In the genomic region with DNA sequence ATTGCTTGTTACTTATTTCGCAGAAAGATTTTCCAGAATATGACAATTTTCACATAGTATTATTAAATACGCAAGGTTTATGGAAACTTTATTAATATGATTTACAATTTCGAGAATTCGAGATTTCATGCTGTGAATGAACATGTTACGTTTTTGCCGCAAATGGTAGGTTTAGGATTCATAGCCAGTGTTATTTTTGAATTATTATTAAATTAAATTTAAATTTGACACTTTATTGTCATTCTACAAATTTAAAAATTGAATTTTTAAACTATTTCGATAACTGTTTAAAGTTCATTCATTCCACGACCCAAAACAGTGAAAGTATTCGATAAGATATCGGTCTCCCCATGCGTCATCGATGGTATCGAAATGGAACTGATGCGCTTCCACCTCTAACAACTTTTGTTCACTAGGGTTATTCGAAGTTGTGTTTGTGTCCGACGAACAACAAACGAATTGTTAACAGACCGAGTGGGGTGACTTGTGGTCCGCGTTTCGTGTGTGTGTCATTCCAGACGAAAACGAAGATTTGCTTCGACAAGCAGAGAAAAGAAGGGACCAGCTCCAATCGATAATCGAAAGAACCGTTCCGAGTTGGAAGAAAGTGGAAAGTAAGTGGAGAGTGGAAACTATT, we compare ENCODE assay signal across 1 fruit fly cellular context.
A peak's percentile ranks its signal among the peaks of the same experiment; 100 is the strongest.
TF ChIP-seq lines count a peak whose summit lies in the region.

TSS of gene CG32313 (minus strand) at position 51 of the 637 bp plus-strand sequence.
TSS of gene Pcyt1 (plus strand) at position 400 of the 637 bp plus-strand sequence.

TF ChIP-seq in whole organism, embryonic, 481 proteins besides CTCF, POLR2A, EP300 and RAD21 (continued from another document and continues in another):
- TF ChIP-seq Hr51 (GFP tag; optimal IDR thresholded peaks at IDR 0.05; lab: Kevin White, UChicago): no peak
- TF ChIP-seq cas (GFP tag; IDR thresholded peaks at IDR 0.05; lab: Robert Waterston, UW): no peak
- TF ChIP-seq Aef1 (GFP tag; IDR thresholded peaks at IDR 0.05; lab: Robert Waterston, UW): no peak
- no peak for TF ChIP-seq zfh2 (GFP tag; optimal IDR thresholded peaks at IDR 0.05; lab: Kevin White, UChicago)
- peak; percentile 94 for TF ChIP-seq amos (GFP tag; IDR thresholded peaks at IDR 0.05; lab: Robert Waterston, UW; ENCODE audit: partially characterized antibody)
- TF ChIP-seq shn (GFP tag; optimal IDR thresholded peaks at IDR 0.05; lab: Kevin White, UChicago): no peak
- TF ChIP-seq danr (GFP tag; IDR thresholded peaks at IDR 0.05; lab: Robert Waterston, UW): no peak
- TF ChIP-seq Nf-YC (tag; optimal IDR thresholded peaks at IDR 0.05; lab: Kevin White, UChicago): peak; percentile 33
- no peak for TF ChIP-seq Mrtf (GFP tag; IDR thresholded peaks at IDR 0.05; lab: Robert Waterston, UW)
- no peak for TF ChIP-seq toy (GFP tag; IDR thresholded peaks at IDR 0.05; lab: Robert Waterston, UW)
- peak; percentile 31 for TF ChIP-seq CG3281 (GFP tag; optimal IDR thresholded peaks at IDR 0.05; lab: Kevin White, UChicago)
- TF ChIP-seq CG30431 (GFP tag; optimal IDR thresholded peaks at IDR 0.05; lab: Kevin White, UChicago): no peak
- peak; percentile 31 for TF ChIP-seq CG9797 (GFP tag; optimal IDR thresholded peaks at IDR 0.05; lab: Kevin White, UChicago)
- TF ChIP-seq ab (GFP tag; optimal IDR thresholded peaks at IDR 0.05; lab: Kevin White, UChicago): no peak
- peak; percentile 40 for TF ChIP-seq CG13296 (GFP tag; optimal IDR thresholded peaks at IDR 0.05; lab: Kevin White, UChicago)
- TF ChIP-seq Dad (GFP tag; optimal IDR thresholded peaks at IDR 0.05; lab: Kevin White, UChicago): no peak
- TF ChIP-seq sd (tag; optimal IDR thresholded peaks at IDR 0.05; lab: Kevin White, UChicago): peak; percentile 75
- TF ChIP-seq hth (optimal IDR thresholded peaks at IDR 0.05; lab: Kevin White, UChicago): no peak
- peak; percentile 45 for TF ChIP-seq CG10267 (tag; optimal IDR thresholded peaks at IDR 0.05; lab: Kevin White, UChicago)
- no peak for TF ChIP-seq abd-A (tag; optimal IDR thresholded peaks at IDR 0.05; lab: Kevin White, UChicago)
- TF ChIP-seq C15 (GFP tag; IDR thresholded peaks at IDR 0.05; lab: Robert Waterston, UW): no peak
- no peak for TF ChIP-seq gt (GFP tag; IDR thresholded peaks at IDR 0.05; lab: Robert Waterston, UW)
- TF ChIP-seq CG1529 (GFP tag; optimal IDR thresholded peaks at IDR 0.05; lab: Kevin White, UChicago): no peak
- no peak for TF ChIP-seq lmd (GFP tag; IDR thresholded peaks at IDR 0.05; lab: Robert Waterston, UW)
- TF ChIP-seq tup (GFP tag; optimal IDR thresholded peaks at IDR 0.05; lab: Kevin White, UChicago): no peak
- TF ChIP-seq CG1832 (GFP tag; optimal IDR thresholded peaks at IDR 0.05; lab: Kevin White, UChicago): no peak
- TF ChIP-seq fd102C (GFP tag; optimal IDR thresholded peaks at IDR 0.05; lab: Kevin White, UChicago): no peak
- TF ChIP-seq CG12071 (GFP tag; optimal IDR thresholded peaks at IDR 0.05; lab: Kevin White, UChicago): no peak
- TF ChIP-seq unpg (GFP tag; optimal IDR thresholded peaks at IDR 0.05; lab: Kevin White, UChicago): no peak
- no peak for TF ChIP-seq Ets65A (GFP tag; lab: Kevin White, UChicago)
- TF ChIP-seq Lhr (GFP tag; optimal IDR thresholded peaks at IDR 0.05; lab: Kevin White, UChicago): peak; percentile 62
- no peak for TF ChIP-seq Dfd (GFP tag; optimal IDR thresholded peaks at IDR 0.05; lab: Kevin White, UChicago)
- TF ChIP-seq chm (GFP tag; IDR thresholded peaks at IDR 0.05; lab: Robert Waterston, UW): peak; percentile 71; the same call in 1 of the 2 replicates
- TF ChIP-seq CG8924 (tag; optimal IDR thresholded peaks at IDR 0.05; lab: Kevin White, UChicago): peak; percentile 65
- peak; percentile 11 for TF ChIP-seq CG10979 (tag; optimal IDR thresholded peaks at IDR 0.05; lab: Kevin White, UChicago)
- no peak for TF ChIP-seq CG4328 (GFP tag; optimal IDR thresholded peaks at IDR 0.05; lab: Kevin White, UChicago)
- peak; percentile 79 for TF ChIP-seq vnd (GFP tag; IDR thresholded peaks at IDR 0.05; lab: Robert Waterston, UW; ENCODE audit: partially characterized antibody)
- TF ChIP-seq zf30C (GFP tag; optimal IDR thresholded peaks at IDR 0.05; lab: Kevin White, UChicago): no peak
- peak; percentile 59 for TF ChIP-seq CG9932 (GFP tag; IDR thresholded peaks at IDR 0.05; lab: Robert Waterston, UW)
- no peak for TF ChIP-seq ttk (GFP tag; IDR thresholded peaks at IDR 0.05; lab: Robert Waterston, UW)
- no peak for TF ChIP-seq sqz (GFP tag; optimal IDR thresholded peaks at IDR 0.05; lab: Kevin White, UChicago)
- TF ChIP-seq Blimp-1 (GFP tag; optimal IDR thresholded peaks at IDR 0.05; lab: Kevin White, UChicago): peak; percentile 47
- TF ChIP-seq CG12236 (GFP tag; optimal IDR thresholded peaks at IDR 0.05; lab: Kevin White, UChicago): no peak
- TF ChIP-seq CG16779 (GFP tag; IDR thresholded peaks at IDR 0.05; lab: Robert Waterston, UW): no peak
- TF ChIP-seq Hmx (GFP tag; optimal IDR thresholded peaks at IDR 0.05; lab: Kevin White, UChicago): no peak
- no peak for TF ChIP-seq Trl (optimal IDR thresholded peaks at IDR 0.05; lab: Kevin White, UChicago)
- TF ChIP-seq Trl (GFP tag; optimal IDR thresholded peaks at IDR 0.05; lab: Kevin White, UChicago): no peak
- no peak for TF ChIP-seq Eip74EF (GFP tag; optimal IDR thresholded peaks at IDR 0.05; lab: Kevin White, UChicago)
- peak; percentile 91 for TF ChIP-seq HLH4C (GFP tag; IDR thresholded peaks at IDR 0.05; lab: Robert Waterston, UW; ENCODE audit: partially characterized antibody)
- TF ChIP-seq CG13775 (GFP tag; optimal IDR thresholded peaks at IDR 0.05; lab: Kevin White, UChicago): no peak
- no peak for TF ChIP-seq salm (tag; optimal IDR thresholded peaks at IDR 0.05; lab: Kevin White, UChicago)
- no peak for TF ChIP-seq Chrac-16 (GFP tag; optimal IDR thresholded peaks at IDR 0.05; lab: Kevin White, UChicago)
- no peak; the same call in 2 of the 3 replicates for TF ChIP-seq jigr1 (GFP tag; IDR thresholded peaks at IDR 0.05; lab: Robert Waterston, UW)
- no peak for TF ChIP-seq CG1602 (GFP tag; optimal IDR thresholded peaks at IDR 0.05; lab: Kevin White, UChicago)
- TF ChIP-seq CG3065 (GFP tag; optimal IDR thresholded peaks at IDR 0.05; lab: Kevin White, UChicago): no peak
- TF ChIP-seq CG4360 (GFP tag; IDR thresholded peaks at IDR 0.05; lab: Robert Waterston, UW): no peak
- TF ChIP-seq Vsx1 (GFP tag; optimal IDR thresholded peaks at IDR 0.05; lab: Kevin White, UChicago): no peak
- no peak for TF ChIP-seq Pdp1 (GFP tag; optimal IDR thresholded peaks at IDR 0.05; lab: Kevin White, UChicago)
- TF ChIP-seq sc (optimal IDR thresholded peaks at IDR 0.05; lab: Kevin White, UChicago): no peak
- TF ChIP-seq sc (GFP tag; optimal IDR thresholded peaks at IDR 0.05; lab: Kevin White, UChicago): no peak
- TF ChIP-seq odd (GFP tag; optimal IDR thresholded peaks at IDR 0.05; lab: Kevin White, UChicago): peak; percentile 52
- TF ChIP-seq sens-2 (GFP tag; IDR thresholded peaks at IDR 0.05; lab: Robert Waterston, UW): no peak
- TF ChIP-seq Oli (tag; optimal IDR thresholded peaks at IDR 0.05; lab: Kevin White, UChicago): no peak
- no peak for TF ChIP-seq caup (GFP tag; optimal IDR thresholded peaks at IDR 0.05; lab: Kevin White, UChicago; ENCODE audit: severe bottlenecking)
- TF ChIP-seq Fer1 (GFP tag; optimal IDR thresholded peaks at IDR 0.05; lab: Kevin White, UChicago): peak; percentile 58
- no peak for TF ChIP-seq dmrt11E (tag; optimal IDR thresholded peaks at IDR 0.05; lab: Kevin White, UChicago)
- TF ChIP-seq zen (tag; optimal IDR thresholded peaks at IDR 0.05; lab: Kevin White, UChicago): no peak
- TF ChIP-seq rib (GFP tag; IDR thresholded peaks at IDR 0.05; lab: Robert Waterston, UW): no peak
- TF ChIP-seq CHES-1-like (GFP tag; optimal IDR thresholded peaks at IDR 0.05; lab: Kevin White, UChicago): no peak
- no peak for TF ChIP-seq Sry-β (GFP tag; optimal IDR thresholded peaks at IDR 0.05; lab: Kevin White, UChicago)
- peak; percentile 87 for TF ChIP-seq MESR4 (GFP tag; optimal IDR thresholded peaks at IDR 0.05; lab: Kevin White, UChicago)
- no peak for TF ChIP-seq CG9215 (GFP tag; IDR thresholded peaks at IDR 0.05; lab: Robert Waterston, UW)
- TF ChIP-seq crp (GFP tag; optimal IDR thresholded peaks at IDR 0.05; lab: Kevin White, UChicago): no peak
- no peak for TF ChIP-seq vfl (GFP tag; optimal IDR thresholded peaks at IDR 0.05; lab: Kevin White, UChicago)
- TF ChIP-seq Usf (GFP tag; optimal IDR thresholded peaks at IDR 0.05; lab: Kevin White, UChicago): no peak
- TF ChIP-seq CG17385 (GFP tag; optimal IDR thresholded peaks at IDR 0.05; lab: Kevin White, UChicago): peak; percentile 19
- no peak for TF ChIP-seq CG6689 (GFP tag; IDR thresholded peaks at IDR 0.05; lab: Robert Waterston, UW)
- TF ChIP-seq HLH54F (GFP tag; optimal IDR thresholded peaks at IDR 0.05; lab: Kevin White, UChicago): no peak
- no peak for TF ChIP-seq CG16815 (GFP tag; optimal IDR thresholded peaks at IDR 0.05; lab: Kevin White, UChicago)
- no peak for TF ChIP-seq prd (optimal IDR thresholded peaks at IDR 0.05; lab: Kevin White, UChicago)
- no peak for TF ChIP-seq prd (GFP tag; IDR thresholded peaks at IDR 0.05; lab: Robert Waterston, UW)
- peak; percentile 23; the same call in 1 of the 2 replicates for TF ChIP-seq Rfx (GFP tag; IDR thresholded peaks at IDR 0.05; lab: Robert Waterston, UW)
- TF ChIP-seq luna (GFP tag; optimal IDR thresholded peaks at IDR 0.05; lab: Kevin White, UChicago): no peak
- no peak for TF ChIP-seq pan (optimal IDR thresholded peaks at IDR 0.05; lab: Kevin White, UChicago)
- peak in 1 of 2 experiments; percentile 24 for TF ChIP-seq pan (GFP tag; optimal IDR thresholded peaks at IDR 0.05 in 1 of 2, IDR thresholded peaks at IDR 0.05 in 1 of 2)
- no peak for TF ChIP-seq CG14667 (GFP tag; IDR thresholded peaks at IDR 0.05; lab: Robert Waterston, UW)
- no peak for TF ChIP-seq Stat92E (GFP tag; optimal IDR thresholded peaks at IDR 0.05; lab: Kevin White, UChicago)
- no peak for TF ChIP-seq Neu2 (GFP tag; optimal IDR thresholded peaks at IDR 0.05; lab: Kevin White, UChicago; ENCODE audit: borderline replicate concordance)
- peak; percentile 76 for TF ChIP-seq CG17186 (GFP tag; optimal IDR thresholded peaks at IDR 0.05; lab: Kevin White, UChicago)
- peak; percentile 56; the same call in 1 of the 3 replicates for TF ChIP-seq ci (GFP tag; IDR thresholded peaks at IDR 0.05; lab: Robert Waterston, UW)
- TF ChIP-seq Side (GFP tag; optimal IDR thresholded peaks at IDR 0.05; lab: Kevin White, UChicago): peak; percentile 25
- peak; percentile 97 for TF ChIP-seq Dref (GFP tag; IDR thresholded peaks at IDR 0.05; lab: Robert Waterston, UW)
- peak; percentile 89 for TF ChIP-seq nerfin-2 (GFP tag; IDR thresholded peaks at IDR 0.05; lab: Robert Waterston, UW; ENCODE audit: partially characterized antibody)
- TF ChIP-seq h (optimal IDR thresholded peaks at IDR 0.05; lab: Kevin White, UChicago): no peak
- no peak for TF ChIP-seq Tbp (GFP tag; optimal IDR thresholded peaks at IDR 0.05; lab: Kevin White, UChicago)
- no peak for TF ChIP-seq z (GFP tag; IDR thresholded peaks at IDR 0.05; lab: Robert Waterston, UW)
- TF ChIP-seq lbe (GFP tag; optimal IDR thresholded peaks at IDR 0.05; lab: Kevin White, UChicago): no peak
- TF ChIP-seq NFAT (GFP tag; IDR thresholded peaks at IDR 0.05; lab: Robert Waterston, UW): no peak; the same call in 1 of the 2 replicates
- no peak for TF ChIP-seq CG6854 (GFP tag; optimal IDR thresholded peaks at IDR 0.05; lab: Kevin White, UChicago)
- peak; percentile 81 for TF ChIP-seq E2f2 (GFP tag; IDR thresholded peaks at IDR 0.05; lab: Robert Waterston, UW)
- TF ChIP-seq GATAe (GFP tag; conservative IDR thresholded peaks at IDR 0.05; lab: Robert Waterston, UW): no peak
- TF ChIP-seq CG12104 (GFP tag; optimal IDR thresholded peaks at IDR 0.05; lab: Kevin White, UChicago): no peak
- peak; percentile 18 for TF ChIP-seq CG15269 (tag; optimal IDR thresholded peaks at IDR 0.05; lab: Kevin White, UChicago)
- TF ChIP-seq CG17912 (GFP tag; optimal IDR thresholded peaks at IDR 0.05; lab: Kevin White, UChicago): peak; percentile 63
- TF ChIP-seq CG18619 (GFP tag; optimal IDR thresholded peaks at IDR 0.05; lab: Kevin White, UChicago): no peak
- TF ChIP-seq bcd (GFP tag; optimal IDR thresholded peaks at IDR 0.05; lab: Kevin White, UChicago): no peak
- TF ChIP-seq CG14860 (GFP tag; IDR thresholded peaks at IDR 0.05; lab: Robert Waterston, UW; ENCODE audit: partially characterized antibody): peak; percentile 86
- no peak for TF ChIP-seq dysf (GFP tag; IDR thresholded peaks at IDR 0.05; lab: Robert Waterston, UW)
- TF ChIP-seq Ssrp (tag; optimal IDR thresholded peaks at IDR 0.05; lab: Kevin White, UChicago): no peak
- no peak for TF ChIP-seq dimm (GFP tag; IDR thresholded peaks at IDR 0.05; lab: Robert Waterston, UW)
- peak; percentile 99 for TF ChIP-seq CG11560 (tag; IDR thresholded peaks at IDR 0.05; lab: Robert Waterston, UW)
- TF ChIP-seq CG4404 (GFP tag; IDR thresholded peaks at IDR 0.05; lab: Robert Waterston, UW): no peak
- TF ChIP-seq Nf-YB (GFP tag; optimal IDR thresholded peaks at IDR 0.05; lab: Kevin White, UChicago): no peak
- no peak for TF ChIP-seq bab2 (GFP tag; optimal IDR thresholded peaks at IDR 0.05; lab: Kevin White, UChicago)
- peak; percentile 50 for TF ChIP-seq nmo (GFP tag; optimal IDR thresholded peaks at IDR 0.05; lab: Kevin White, UChicago)
- no peak for TF ChIP-seq CG30403 (GFP tag; optimal IDR thresholded peaks at IDR 0.05; lab: Kevin White, UChicago)
- TF ChIP-seq Antp (GFP tag; optimal IDR thresholded peaks at IDR 0.05; lab: Kevin White, UChicago): no peak
- TF ChIP-seq CG17829 (tag; optimal IDR thresholded peaks at IDR 0.05; lab: Kevin White, UChicago): peak; percentile 6
- TF ChIP-seq hkb (optimal IDR thresholded peaks at IDR 0.05; lab: Kevin White, UChicago): no peak
- 0 out of 2 replicates have a peak, but pooled peaks have one; percentile 24 for TF ChIP-seq hkb (GFP tag; IDR thresholded peaks at IDR 0.05; lab: Robert Waterston, UW)
- TF ChIP-seq Fer2 (tag; optimal IDR thresholded peaks at IDR 0.05; lab: Kevin White, UChicago): no peak
- TF ChIP-seq pfk (GFP tag; optimal IDR thresholded peaks at IDR 0.05; lab: Kevin White, UChicago): peak; percentile 90
- no peak for TF ChIP-seq schlank (tag; optimal IDR thresholded peaks at IDR 0.05; lab: Kevin White, UChicago)
- peak; percentile 59 for TF ChIP-seq CG13894 (tag; optimal IDR thresholded peaks at IDR 0.05; lab: Kevin White, UChicago)
- TF ChIP-seq CG42726 (GFP tag; IDR thresholded peaks at IDR 0.05; lab: Robert Waterston, UW; ENCODE audit: partially characterized antibody): peak; percentile 86
- TF ChIP-seq CG3838 (GFP tag; optimal IDR thresholded peaks at IDR 0.05; lab: Kevin White, UChicago): peak; percentile 94
- peak; percentile 61 for TF ChIP-seq HmgZ (tag; optimal IDR thresholded peaks at IDR 0.05; lab: Kevin White, UChicago)
- TF ChIP-seq inv (GFP tag; IDR thresholded peaks at IDR 0.05; lab: Robert Waterston, UW; ENCODE audit: partially characterized antibody): peak; percentile 79
